Fruit fly (Drosophila melanogaster): Measurements from ENCODE around the gene Ho.

The Ho gene

DNA sequence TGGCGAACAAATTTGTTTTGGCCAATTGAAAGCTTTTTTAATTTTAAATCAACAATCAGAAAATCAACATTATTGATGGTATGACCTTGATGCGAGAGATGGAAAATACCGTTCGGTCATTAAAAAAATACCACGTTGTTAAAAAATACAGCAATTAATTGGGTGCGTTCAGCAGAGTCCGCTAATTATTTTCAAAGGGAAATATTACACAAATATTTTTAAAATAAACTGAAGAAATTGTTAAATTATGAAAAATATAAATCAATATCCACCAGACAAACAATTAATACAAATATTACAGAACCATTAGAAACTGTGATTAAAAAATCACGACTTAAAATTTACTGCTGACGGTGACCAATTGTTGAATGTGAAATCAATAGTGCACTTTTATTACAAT lies 1.5 kb upstream of the Ho start, which contains the start of gene CG18476 (continued):
- TF ChIP-seq CG7556 (GFP tag; optimal IDR thresholded peaks at IDR 0.05) (peak; percentile 88), gro (GFP tag; optimal IDR thresholded peaks at IDR 0.05) (peak; percentile 80), Ptx1 (GFP tag; IDR thresholded peaks at IDR 0.05) (peak; percentile 95), wor (GFP tag; IDR thresholded peaks at IDR 0.05) (peak; percentile 85), Optix (GFP tag; IDR thresholded peaks at IDR 0.05) (no peak), pfk (GFP tag; optimal IDR thresholded peaks at IDR 0.05) (no peak), CG11247 (GFP tag; IDR thresholded peaks at IDR 0.05) (peak; percentile 90), fd102C (GFP tag; optimal IDR thresholded peaks at IDR 0.05) (peak; percentile 6), CG6791 (GFP tag; IDR thresholded peaks at IDR 0.05; ENCODE audit: partially characterized antibody) (no peak), az2 (GFP tag; optimal IDR thresholded peaks at IDR 0.05) (peak; percentile 90), CG8281 (tag; optimal IDR thresholded peaks at IDR 0.05) (peak; percentile 75), al (GFP tag; IDR thresholded peaks at IDR 0.05) (peak; percentile 93), ems (GFP tag; optimal IDR thresholded peaks at IDR 0.05) (peak; percentile 74), CG17359 (tag; optimal IDR thresholded peaks at IDR 0.05) (peak; percentile 92), CG12769 (tag; optimal IDR thresholded peaks at IDR 0.05) (no peak), CG11398 (GFP tag; optimal IDR thresholded peaks at IDR 0.05) (no peak), CG14667 (GFP tag; IDR thresholded peaks at IDR 0.05) (peak; percentile 88), stwl (tag; optimal IDR thresholded peaks at IDR 0.05) (peak; percentile 68), zfh2 (GFP tag; optimal IDR thresholded peaks at IDR 0.05) (peak; percentile 68), CG17385 (GFP tag; optimal IDR thresholded peaks at IDR 0.05) (peak; percentile 84), nerfin-2 (GFP tag; IDR thresholded peaks at IDR 0.05; ENCODE audit: partially characterized antibody) (no peak), CG17612 (GFP tag; IDR thresholded peaks at IDR 0.05) (peak; percentile 89), eve (GFP tag; optimal IDR thresholded peaks at IDR 0.05) (no peak), CoRest (tag; optimal IDR thresholded peaks at IDR 0.05) (peak; percentile 96), B-H1 (GFP tag; IDR thresholded peaks at IDR 0.05) (peak; percentile 92), CG10366 (GFP tag; IDR thresholded peaks at IDR 0.05) (peak; percentile 93), CG15601 (tag; optimal IDR thresholded peaks at IDR 0.05) (peak; percentile 91), usp (GFP tag; optimal IDR thresholded peaks at IDR 0.05) (no peak), h (optimal IDR thresholded peaks at IDR 0.05) (no peak), ken (GFP tag; IDR thresholded peaks at IDR 0.05) (peak; percentile 92), gcm2 (GFP tag; optimal IDR thresholded peaks at IDR 0.05) (no peak), CG15696 (tag; optimal IDR thresholded peaks at IDR 0.05) (peak; percentile 93), corto (GFP tag; optimal IDR thresholded peaks at IDR 0.05) (peak; percentile 57), CG2129 (GFP tag; IDR thresholded peaks at IDR 0.05; ENCODE audit: partially characterized antibody) (no peak), HmgZ (tag; optimal IDR thresholded peaks at IDR 0.05) (peak; percentile 92), otp (GFP tag; IDR thresholded peaks at IDR 0.05) (peak; percentile 75; the same call in 2 of the 3 replicates), crc (GFP tag; optimal IDR thresholded peaks at IDR 0.05) (no peak), chinmo (GFP tag; IDR thresholded peaks at IDR 0.05; ENCODE audit: partially characterized antibody) (no peak), CG17568 (GFP tag; optimal IDR thresholded peaks at IDR 0.05) (no peak), CG3163 (GFP tag; optimal IDR thresholded peaks at IDR 0.05) (peak; percentile 18), CG17829 (tag; optimal IDR thresholded peaks at IDR 0.05) (peak; percentile 96), so (GFP tag; IDR thresholded peaks at IDR 0.05) (peak; percentile 83; the same call in 2 of the 3 replicates), sd (tag; optimal IDR thresholded peaks at IDR 0.05) (no peak), lmd (GFP tag; IDR thresholded peaks at IDR 0.05) (peak; percentile 96), BtbVII (GFP tag; optimal IDR thresholded peaks at IDR 0.05) (peak; percentile 69), CG1233 (GFP tag; optimal IDR thresholded peaks at IDR 0.05) (peak; percentile 91), Hsf (GFP tag; optimal IDR thresholded peaks at IDR 0.05) (peak; percentile 91), dmrt11E (tag; optimal IDR thresholded peaks at IDR 0.05) (peak; percentile 92), bowl (GFP tag; IDR thresholded peaks at IDR 0.05) (peak; percentile 72), Eip74EF (GFP tag; optimal IDR thresholded peaks at IDR 0.05) (peak in 1 of 2 experiments; percentile 89), grau (tag; optimal IDR thresholded peaks at IDR 0.05) (peak; percentile 94)
